Worm (Caenorhabditis elegans) whole organism, mixed stage, embryonic: ENCODE results near the gene nep-4.

ENCODE experiments used
- M03D4.4 ChIP-seq: sonication (generic microtip); optimal IDR thresholded peaks from 2 replicates; lab custom pipeline; 2017; ENCODE audit warnings: mild to moderate bottlenecking, missing genetic modification characterization, missing compliant biosample characterization
- bed-3 ChIP-seq: fragments of 200-800 bp; sonication (Bioruptor generic); optimal IDR thresholded peaks from 3 replicates; lab custom pipeline; 2018; ENCODE audit warnings: mild to moderate bottlenecking, missing genetic modification characterization, moderate library complexity, missing compliant biosample characterization
- blmp-1 ChIP-seq: fragments of 150-350 bp; optimal IDR thresholded peaks from 2 replicates; lab custom pipeline; 2014; ENCODE audit warnings: missing biosample characterization, missing genetic modification characterization
- ceh-39 ChIP-seq: fragments of 150-350 bp; optimal IDR thresholded peaks from 2 replicates; lab custom pipeline; 2014; ENCODE audit warnings: missing biosample characterization, missing genetic modification characterization
- ceh-43 ChIP-seq: fragments of 200-800 bp; sonication (Bioruptor generic); optimal IDR thresholded peaks from 2 replicates; lab custom pipeline; 2018; ENCODE audit warnings: mild to moderate bottlenecking, missing genetic modification characterization, moderate library complexity, missing compliant biosample characterization
- ceh-83 ChIP-seq: fragments of 200-800 bp; sonication (Bioruptor generic); optimal IDR thresholded peaks from 2 replicates; lab custom pipeline; 2018; ENCODE audit warnings: mild to moderate bottlenecking, missing genetic modification characterization, missing compliant biosample characterization
- ces-1 ChIP-seq: fragments of 150-350 bp; optimal IDR thresholded peaks from 2 replicates; lab custom pipeline; 2014; ENCODE audit warnings: missing biosample characterization, missing genetic modification reagents, missing genetic modification characterization
- cnd-1 ChIP-seq: fragments of 200-800 bp; sonication (Bioruptor generic); optimal IDR thresholded peaks from 2 replicates; lab custom pipeline; 2018; ENCODE audit warnings: mild to moderate bottlenecking, missing genetic modification characterization, missing compliant biosample characterization
- drap-1 ChIP-seq: fragments of 200-800 bp; sonication (Bioruptor generic); optimal IDR thresholded peaks from 3 replicates; lab custom pipeline; 2018; ENCODE audit warnings: mild to moderate bottlenecking, missing genetic modification characterization, missing compliant biosample characterization
- elt-1 ChIP-seq: sonication (generic microtip); optimal IDR thresholded peaks from 2 replicates; lab custom pipeline; 2017; ENCODE audit warnings: missing genetic modification characterization, mild to moderate bottlenecking, missing compliant biosample characterization, antibody characterized with exemption, moderate library complexity, borderline replicate concordance; ENCODE audit not compliant: insufficient read depth
- elt-3 ChIP-seq: fragments of 150-350 bp; optimal IDR thresholded peaks from 2 replicates; lab custom pipeline; 2014; ENCODE audit warnings: missing biosample characterization, missing genetic modification characterization
- flh-1 ChIP-seq: fragments of 200-800 bp; sonication (Bioruptor generic); optimal IDR thresholded peaks from 2 replicates; lab custom pipeline; 2018; ENCODE audit warnings: mild to moderate bottlenecking, missing genetic modification characterization, moderate library complexity, missing compliant biosample characterization
- ham-2 ChIP-seq: fragments of 200-800 bp; sonication (Bioruptor generic); optimal IDR thresholded peaks from 2 replicates; lab custom pipeline; 2018; ENCODE audit warnings: mild to moderate bottlenecking, missing genetic modification characterization, missing compliant biosample characterization
- hlh-1 ChIP-seq: fragments of 150-350 bp; optimal IDR thresholded peaks from 2 replicates; lab custom pipeline; 2014; ENCODE audit warnings: missing biosample characterization, missing genetic modification reagents, missing genetic modification characterization
- lin-13 ChIP-seq: fragments of 150-350 bp; optimal IDR thresholded peaks from 2 replicates; lab custom pipeline; 2014; ENCODE audit warnings: missing biosample characterization, missing genetic modification characterization
- lin-32 ChIP-seq: fragments of 200-800 bp; sonication (Bioruptor generic); optimal IDR thresholded peaks from 2 replicates; lab custom pipeline; 2018; ENCODE audit warnings: mild to moderate bottlenecking, missing genetic modification characterization, missing compliant biosample characterization
- lsy-2 ChIP-seq: fragments of 150-350 bp; optimal IDR thresholded peaks from 2 replicates; lab custom pipeline; 2014; ENCODE audit warnings: missing biosample characterization, missing genetic modification characterization
- mab-5 ChIP-seq: fragments of 150-350 bp; optimal IDR thresholded peaks from 2 replicates; lab custom pipeline; 2014; ENCODE audit warnings: missing biosample characterization, missing genetic modification characterization
- mep-1 ChIP-seq: fragments of 150-350 bp; optimal IDR thresholded peaks from 2 replicates; lab custom pipeline; 2017; ENCODE audit warnings: missing biosample characterization, missing genetic modification reagents, missing genetic modification characterization, inconsistent platforms
- mls-2 ChIP-seq: sonication (generic microtip); optimal IDR thresholded peaks from 2 replicates; lab custom pipeline; 2016; ENCODE audit warnings: mild to moderate bottlenecking, missing genetic modification characterization, moderate library complexity, missing compliant biosample characterization
- nhr-12 ChIP-seq: fragments of 150-350 bp; optimal IDR thresholded peaks from 2 replicates; lab custom pipeline; 2014; ENCODE audit warnings: missing biosample characterization, missing genetic modification characterization
- nhr-2 ChIP-seq: fragments of 150-350 bp; optimal IDR thresholded peaks from 2 replicates; lab custom pipeline; 2014; ENCODE audit warnings: missing biosample characterization, missing genetic modification characterization
- nhr-237 ChIP-seq: fragments of 150-350 bp; optimal IDR thresholded peaks from 2 replicates; lab custom pipeline; 2014; ENCODE audit warnings: missing biosample characterization, missing genetic modification characterization
- nhr-28 ChIP-seq: fragments of 150-350 bp; optimal IDR thresholded peaks from 2 replicates; lab custom pipeline; 2014; ENCODE audit warnings: missing biosample characterization, missing genetic modification characterization
- nhr-76 ChIP-seq: sonication (generic microtip); optimal IDR thresholded peaks from 2 replicates; lab custom pipeline; 2017; ENCODE audit warnings: missing biosample characterization, missing genetic modification characterization
- pha-4 ChIP-seq: fragments of 150-350 bp; optimal IDR thresholded peaks from 2 replicates; lab custom pipeline; 2018; ENCODE audit warnings: missing biosample characterization, missing genetic modification reagents, missing genetic modification characterization
- sem-2 ChIP-seq: fragments of 200-800 bp; sonication (Bioruptor generic); optimal IDR thresholded peaks from 2 replicates; lab custom pipeline; 2018; ENCODE audit warnings: mild to moderate bottlenecking, missing genetic modification characterization, missing compliant biosample characterization
- snpc-4 ChIP-seq: fragments of 150-350 bp; optimal IDR thresholded peaks from 2 replicates; lab custom pipeline; 2014; ENCODE audit warnings: missing biosample characterization, missing genetic modification characterization
- sptf-1 ChIP-seq: sonication (generic microtip); optimal IDR thresholded peaks from 2 replicates; lab custom pipeline; 2017; ENCODE audit warnings: mild to moderate bottlenecking, missing genetic modification characterization, moderate library complexity, missing compliant biosample characterization
- tbx-8 ChIP-seq: fragments of 200-800 bp; sonication (Bioruptor generic); optimal IDR thresholded peaks from 2 replicates; lab custom pipeline; 2018; ENCODE audit warnings: mild to moderate bottlenecking, missing genetic modification characterization, moderate library complexity, missing compliant biosample characterization
- unc-120 ChIP-seq: sonication (generic microtip); optimal IDR thresholded peaks from 2 replicates; lab custom pipeline; 2017; ENCODE audit warnings: missing genetic modification characterization, missing compliant biosample characterization; ENCODE audit not compliant: poor library complexity, severe bottlenecking
- unc-62 ChIP-seq: fragments of 150-350 bp; optimal IDR thresholded peaks from 2 replicates; lab custom pipeline; 2014; ENCODE audit warnings: missing biosample characterization, missing genetic modification reagents, missing genetic modification characterization
- zip-8 ChIP-seq: fragments of 150-350 bp; optimal IDR thresholded peaks from 2 replicates; lab custom pipeline; 2014; ENCODE audit warnings: missing biosample characterization, missing genetic modification characterization
- ztf-11 ChIP-seq: fragments of 150-350 bp; optimal IDR thresholded peaks from 2 replicates; lab custom pipeline; 2014; ENCODE audit warnings: missing biosample characterization, missing genetic modification characterization

nep-4 gene

ce11 chrX:6863032-6863431, at the start of gene nep-4:
Gene nep-4 (minus strand): TSS chrX:6863424.
- TF ChIP-seq mls-2 (tag; lab: Kevin White, UChicago) = no peak
- no peak for TF ChIP-seq lin-32
- no peak for TF ChIP-seq mab-5 (tag; lab: Kevin White, UChicago)
- TF ChIP-seq zip-8 (tag; lab: Kevin White, UChicago) = no peak
- TF ChIP-seq flh-1 (GFP tag; lab: Kevin White, UChicago) = no peak
- TF ChIP-seq nhr-76 = no peak
- TF ChIP-seq bed-3 = no peak
- TF ChIP-seq drap-1 (GFP tag; lab: Kevin White, UChicago) = no peak
- TF ChIP-seq nhr-12 (tag; lab: Kevin White, UChicago) = no peak
- no peak for TF ChIP-seq ham-2 (GFP tag; lab: Kevin White, UChicago)
- TF ChIP-seq ceh-39 (tag; lab: Kevin White, UChicago) = no peak
- TF ChIP-seq hlh-1 (tag; lab: Kevin White, UChicago) = no peak
- TF ChIP-seq lsy-2 (tag; lab: Kevin White, UChicago) = no peak
- no peak for TF ChIP-seq elt-3 (tag; lab: Kevin White, UChicago)
- TF ChIP-seq elt-1 (tag; lab: Kevin White, UChicago) = no peak
- no peak for TF ChIP-seq ztf-11 (tag; lab: Kevin White, UChicago)
- TF ChIP-seq unc-120 (tag; lab: Kevin White, UChicago) = no peak
- TF ChIP-seq snpc-4 (tag; lab: Kevin White, UChicago) = no peak

DNA sequence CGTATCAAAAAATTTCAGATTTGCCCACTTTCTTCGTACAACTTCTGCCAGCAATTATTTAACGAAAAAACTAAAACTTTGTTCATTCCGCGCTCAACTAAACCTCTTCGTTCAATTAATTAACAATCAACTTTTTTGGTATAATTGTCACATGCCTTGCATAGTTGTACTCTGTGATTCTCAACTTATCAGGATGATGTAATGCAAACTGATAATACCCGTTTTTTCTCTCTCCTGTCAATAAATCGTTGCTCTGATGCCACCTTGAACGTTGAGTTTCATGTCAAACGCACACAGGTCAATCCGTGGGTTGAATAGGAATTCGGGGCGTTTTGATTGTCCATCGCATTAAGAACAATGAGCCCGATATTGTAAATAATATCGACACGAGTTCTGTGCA, 42.4 kb upstream of the nep-4 start:
- TF ChIP-seq nhr-28 (tag; lab: Kevin White, UChicago) (no peak), nhr-237 (tag; lab: Kevin White, UChicago) (no peak), nhr-2 (tag; lab: Kevin White, UChicago) (no peak), nhr-76 (no peak), bed-3 (no peak), mep-1 (no peak), ham-2 (GFP tag; lab: Kevin White, UChicago) (no peak), drap-1 (GFP tag; lab: Kevin White, UChicago) (no peak), pha-4 (no peak)

DNA sequence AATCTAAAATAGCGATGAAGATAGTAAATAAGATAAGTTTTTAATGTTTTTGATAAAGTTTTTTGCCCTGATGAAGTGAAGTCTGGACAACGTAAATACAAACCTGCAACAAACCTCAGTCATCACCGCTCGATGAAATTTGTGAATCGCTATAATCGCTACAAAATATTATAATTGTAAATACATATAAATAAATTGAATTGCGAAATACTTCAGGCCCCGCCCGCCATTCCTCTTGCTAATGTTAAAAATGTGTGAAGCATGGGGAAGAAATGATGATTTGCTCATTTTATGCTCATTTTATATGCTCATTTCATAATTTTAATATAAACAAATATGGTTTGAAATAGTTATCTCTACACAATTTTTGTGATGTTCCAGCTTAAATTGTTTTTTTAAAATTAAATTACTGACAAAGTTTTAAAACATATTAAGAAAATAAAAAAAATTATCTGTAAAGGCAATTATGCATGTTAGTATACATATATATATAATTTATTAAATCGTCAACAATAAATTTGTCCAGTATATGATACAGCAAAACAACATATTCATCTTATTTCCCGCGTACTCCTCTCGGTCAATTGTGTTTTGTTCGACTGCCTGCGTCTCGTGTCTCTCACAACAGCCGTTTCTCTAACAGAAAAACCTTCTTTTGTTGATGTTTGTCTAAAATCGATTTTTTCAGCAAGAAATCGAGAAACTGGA, 41.0 kb upstream of the nep-4 start, which contains the start of gene sid-5:
Gene sid-5 (plus strand): TSS at position 658 of the 708 bp plus-strand sequence.
- TF ChIP-seq unc-62 = no peak
- no peak for TF ChIP-seq tbx-8
- no peak for TF ChIP-seq lsy-2 (tag; lab: Kevin White, UChicago)
- peak; percentile 56 for TF ChIP-seq hlh-1 (tag; lab: Kevin White, UChicago)
- TF ChIP-seq ceh-39 (tag; lab: Kevin White, UChicago) = no peak

- TF ChIP-seq lin-32 (peak; percentile 43), pha-4 (no peak), nhr-237 (tag; lab: Kevin White, UChicago) (no peak), nhr-28 (tag; lab: Kevin White, UChicago) (no peak), drap-1 (GFP tag; lab: Kevin White, UChicago) (peak; percentile 84), elt-1 (tag; lab: Kevin White, UChicago) (no peak), ham-2 (GFP tag; lab: Kevin White, UChicago) (peak; percentile 37), lsy-2 (tag; lab: Kevin White, UChicago) (no peak), nhr-76 (no peak), snpc-4 (tag; lab: Kevin White, UChicago) (no peak), tbx-8 (peak; percentile 48), unc-120 (tag; lab: Kevin White, UChicago) (peak; percentile 87), nhr-2 (tag; lab: Kevin White, UChicago) (no peak), zip-8 (tag; lab: Kevin White, UChicago) (no peak), blmp-1 (tag; lab: Kevin White, UChicago) (peak; percentile 2), ceh-43 (peak; percentile 57), cnd-1 (tag; lab: Kevin White, UChicago) (peak; percentile 75), sptf-1 (tag; lab: Kevin White, UChicago) (peak; percentile 87), ztf-11 (tag; lab: Kevin White, UChicago) (no peak), unc-62 (peak; percentile 20), nhr-12 (tag; lab: Kevin White, UChicago) (no peak), elt-3 (tag; lab: Kevin White, UChicago) (no peak), ceh-39 (tag; lab: Kevin White, UChicago) (no peak), ceh-83 (peak; percentile 84), sem-2 (GFP tag; lab: Kevin White, UChicago) (peak; percentile 15), mab-5 (tag; lab: Kevin White, UChicago) (no peak), mep-1 (no peak), mls-2 (tag; lab: Kevin White, UChicago) (no peak), ces-1 (GFP tag; lab: Kevin White, UChicago) (peak; percentile 7), flh-1 (GFP tag; lab: Kevin White, UChicago) (peak; percentile 9), hlh-1 (tag; lab: Kevin White, UChicago) (no peak), M03D4.4 (tag; lab: Kevin White, UChicago) (peak; percentile 72), lin-13 (no peak), bed-3 (peak; percentile 62)
These were observed 39.7 kb upstream of the nep-4 start for ce11 chrX:6902958-6903357.
